Worm (Caenorhabditis elegans) whole organism, L1 larva: ENCODE measurements around the gene sap-49.

Source experiments
- C16A3.4 ChIP-seq: fragments of 150-350 bp; optimal IDR thresholded peaks from 2 replicates; lab custom pipeline; 2014; ENCODE audit warnings: missing biosample characterization, missing genetic modification characterization
- C34B4.2 ChIP-seq: sonication (generic microtip); optimal IDR thresholded peaks from 2 replicates; lab custom pipeline; 2017; ENCODE audit warnings: mild to moderate bottlenecking, missing genetic modification characterization, missing compliant biosample characterization
- Y116A8C.19 ChIP-seq: sonication (generic microtip); optimal IDR thresholded peaks from 2 replicates; lab custom pipeline; 2016; ENCODE audit warnings: missing compliant biosample characterization, missing genetic modification characterization, borderline replicate concordance
- aha-1 ChIP-seq: fragments of 150-350 bp; optimal IDR thresholded peaks from 2 replicates; lab custom pipeline; 2014; ENCODE audit warnings: missing biosample characterization, missing genetic modification characterization
- ama-1 ChIP-seq: fragments of 150-350 bp; optimal IDR thresholded peaks from 2 replicates; lab custom pipeline; 2014
- blmp-1 ChIP-seq: fragments of 150-350 bp; optimal IDR thresholded peaks from 2 replicates; lab custom pipeline; 2014; ENCODE audit warnings: missing biosample characterization, missing genetic modification characterization
- ceh-63 ChIP-seq: fragments of 200-800 bp; sonication (Bioruptor generic); optimal IDR thresholded peaks from 2 replicates; lab custom pipeline; 2018; ENCODE audit warnings: mild to moderate bottlenecking, missing genetic modification characterization, missing compliant biosample characterization
- ceh-8 ChIP-seq: fragments of 200-800 bp; sonication (Bioruptor generic); optimal IDR thresholded peaks from 2 replicates; lab custom pipeline; 2018; ENCODE audit warnings: mild to moderate bottlenecking, missing genetic modification characterization, moderate library complexity, missing compliant biosample characterization
- ceh-88 ChIP-seq: fragments of 200-800 bp; sonication (Bioruptor generic); IDR thresholded peaks from 2 replicates; pipeline ENCODE4 v1.3.6; 2022; ENCODE audit warnings: missing genetic modification characterization, missing compliant biosample characterization
- ces-1 ChIP-seq: fragments of 150-350 bp; optimal IDR thresholded peaks from 2 replicates; lab custom pipeline; 2014; ENCODE audit warnings: missing biosample characterization, missing genetic modification reagents, missing genetic modification characterization
- efl-1 ChIP-seq, 4 experiments: fragments of 150-350 bp; optimal IDR thresholded peaks in 3 of 4; peaks in 1 of 4; 1 replicate in 1 of 4; 2 replicates in 3 of 4; lab custom pipeline; 2014; ENCODE audit warnings: missing biosample characterization in 2 of 4, missing genetic modification characterization in 2 of 4, missing genetic modification reagents in 2 of 4
- efl-3 ChIP-seq: fragments of 200-800 bp; sonication (Bioruptor generic); optimal IDR thresholded peaks from 2 replicates; lab custom pipeline; 2018; ENCODE audit warnings: mild to moderate bottlenecking, missing genetic modification characterization, missing compliant biosample characterization
- egl-13 ChIP-seq: sonication (generic microtip); optimal IDR thresholded peaks from 2 replicates; lab custom pipeline; 2016; ENCODE audit warnings: missing genotype, missing genetic modification reagents, missing genetic modification characterization, missing compliant biosample characterization
- elt-2 ChIP-seq: sonication (generic microtip); optimal IDR thresholded peaks from 2 replicates; lab custom pipeline; 2016; ENCODE audit warnings: missing genetic modification characterization, mild to moderate bottlenecking, inconsistent platforms, missing compliant biosample characterization, missing genetic modification reagents
- elt-3 ChIP-seq, 6 experiments: fragments of 150-350 bp in 1 of 6; sonication (generic microtip); optimal IDR thresholded peaks; 2 replicates each; lab custom pipeline; 2017 to 2018; ENCODE audit warnings: missing biosample characterization in 6 of 6, missing genetic modification characterization in 6 of 6, inconsistent platforms in 1 of 6
- ets-5 ChIP-seq: fragments of 200-800 bp; sonication (Bioruptor generic); IDR thresholded peaks from 2 replicates; pipeline ENCODE4 v1.3.6; 2022; ENCODE audit warnings: missing genetic modification characterization, missing compliant biosample characterization
- lin-14 ChIP-seq: fragments of 200-800 bp; sonication (Bioruptor generic); optimal IDR thresholded peaks from 2 replicates; lab custom pipeline; 2018; ENCODE audit warnings: mild to moderate bottlenecking, missing genetic modification characterization, moderate library complexity, missing compliant biosample characterization
- lin-35 ChIP-seq, 2 experiments: fragments of 150-350 bp; optimal IDR thresholded peaks; 2 replicates each; lab custom pipeline; 2014; ENCODE audit warnings: missing biosample characterization in 2 of 2, missing genetic modification characterization in 2 of 2, missing genetic modification reagents in 2 of 2
- lir-3 ChIP-seq: sonication (generic microtip); optimal IDR thresholded peaks from 2 replicates; lab custom pipeline; 2016; ENCODE audit warnings: mild to moderate bottlenecking, missing genetic modification characterization, moderate library complexity, missing compliant biosample characterization; ENCODE audit not compliant: poor library complexity
- lsy-2 ChIP-seq, 2 experiments: fragments of 150-350 bp; optimal IDR thresholded peaks; 2 replicates each; lab custom pipeline; 2014; ENCODE audit warnings: missing biosample characterization in 2 of 2, missing genetic modification characterization in 2 of 2
- mdl-1 ChIP-seq, 2 experiments: fragments of 150-350 bp; optimal IDR thresholded peaks; 2 replicates each; lab custom pipeline; 2014 to 2017; ENCODE audit warnings: missing biosample characterization in 2 of 2, missing genetic modification characterization in 2 of 2, inconsistent platforms in 1 of 2
- mep-1 ChIP-seq: fragments of 150-350 bp; optimal IDR thresholded peaks from 2 replicates; lab custom pipeline; 2014; ENCODE audit warnings: missing biosample characterization, missing genetic modification characterization
- nhr-11 ChIP-seq: fragments of 150-350 bp; optimal IDR thresholded peaks from 2 replicates; lab custom pipeline; 2014; ENCODE audit warnings: missing biosample characterization, missing genetic modification characterization
- nhr-12 ChIP-seq: sonication (generic microtip); optimal IDR thresholded peaks from 2 replicates; lab custom pipeline; 2017; ENCODE audit warnings: missing biosample characterization, missing genetic modification characterization
- nhr-19 ChIP-seq: fragments of 200-800 bp; sonication (Bioruptor generic); conservative IDR thresholded peaks from 2 replicates; pipeline ENCODE4 v1.3.6; 2022; ENCODE audit warnings: missing genetic modification characterization, missing compliant biosample characterization
- nhr-20 ChIP-seq: sonication (generic microtip); optimal IDR thresholded peaks from 2 replicates; lab custom pipeline; 2016; ENCODE audit warnings: mild to moderate bottlenecking, missing genetic modification characterization, missing compliant biosample characterization
- nhr-71 ChIP-seq: sonication (generic microtip); optimal IDR thresholded peaks from 2 replicates; lab custom pipeline; 2016; ENCODE audit warnings: mild to moderate bottlenecking, missing genetic modification characterization, moderate library complexity, missing compliant biosample characterization
- nhr-76 ChIP-seq: sonication (generic microtip); optimal IDR thresholded peaks from 2 replicates; lab custom pipeline; 2017; ENCODE audit warnings: missing biosample characterization, missing genetic modification characterization
- nhr-84 ChIP-seq: sonication (generic microtip); optimal IDR thresholded peaks from 2 replicates; lab custom pipeline; 2017; ENCODE audit warnings: missing biosample characterization, missing genetic modification characterization
- nhr-85 ChIP-seq: sonication (generic microtip); peaks from one replicate; lab custom pipeline; 2016; ENCODE audit warnings: missing genetic modification characterization, inconsistent platforms, missing compliant biosample characterization
- pqm-1 ChIP-seq: sonication (generic microtip); optimal IDR thresholded peaks from 3 replicates; lab custom pipeline; 2017; ENCODE audit warnings: missing biosample characterization, missing genetic modification characterization
- snpc-4 ChIP-seq: fragments of 150-350 bp; optimal IDR thresholded peaks from 2 replicates; lab custom pipeline; 2014; ENCODE audit warnings: missing biosample characterization, missing genetic modification characterization
- snu-23 ChIP-seq: sonication (generic microtip); optimal IDR thresholded peaks from 2 replicates; lab custom pipeline; 2016; ENCODE audit warnings: missing genetic modification characterization, missing compliant biosample characterization
- sox-4 ChIP-seq: sonication (generic microtip); optimal IDR thresholded peaks from 2 replicates; lab custom pipeline; 2016; ENCODE audit warnings: missing genetic modification characterization, missing compliant biosample characterization
- sup-37 ChIP-seq: fragments of 200-800 bp; sonication (Bioruptor generic); optimal IDR thresholded peaks from 2 replicates; lab custom pipeline; 2018; ENCODE audit warnings: mild to moderate bottlenecking, missing genetic modification characterization, missing compliant biosample characterization
- swsn-7 ChIP-seq: sonication (generic microtip); optimal IDR thresholded peaks from 2 replicates; lab custom pipeline; 2016; ENCODE audit warnings: missing genetic modification characterization, missing compliant biosample characterization
- tbx-2 ChIP-seq: sonication (generic microtip); optimal IDR thresholded peaks from 2 replicates; lab custom pipeline; 2016; ENCODE audit warnings: missing genetic modification characterization, missing compliant biosample characterization
- unc-130 ChIP-seq: fragments of 150-350 bp; optimal IDR thresholded peaks from 2 replicates; lab custom pipeline; 2017; ENCODE audit warnings: missing biosample characterization, missing genetic modification characterization, inconsistent platforms
- unc-30 ChIP-seq: sonication (generic microtip); optimal IDR thresholded peaks from 2 replicates; lab custom pipeline; 2017; ENCODE audit warnings: missing biosample characterization, missing genetic modification characterization
- unc-98 ChIP-seq: fragments of 200-800 bp; sonication (Bioruptor generic); IDR thresholded peaks from 2 replicates; pipeline ENCODE4 v1.3.6; 2022; ENCODE audit warnings: missing genetic modification characterization, missing compliant biosample characterization

sap-49 gene

ce11 chrII:8012071-8013031 is 23.2 kb downstream of the sap-49 start, which contains the start of gene DH11.2:
DH11.2 (plus strand) TSS chrII:8012816.
- TF ChIP-seq Y116A8C.19 (tag; lab: Kevin White, UChicago) (no peak), sox-4 (tag; lab: Kevin White, UChicago) (no peak), elt-2 (tag; lab: Kevin White, UChicago) (peak; percentile 49), sup-37 (GFP tag; lab: Kevin White, UChicago) (peak; percentile 34), unc-130 (peak; percentile 62), efl-1 (optimal IDR thresholded peaks at IDR 0.05; lab: Kevin White, UChicago) (no peak), efl-1 (GFP tag; optimal IDR thresholded peaks at IDR 0.05 in 1 of 2; lab: Kevin White, UChicago) (peak in 1 of 2 experiments; percentile 68), tbx-2 (tag; lab: Kevin White, UChicago) (peak; percentile 17), C16A3.4 (tag; lab: Kevin White, UChicago) (peak; percentile 44), lsy-2 (tag; optimal IDR thresholded peaks at IDR 0.05; lab: Kevin White, UChicago) (peak in 1 of 2 experiments; percentile 1), nhr-19 (GFP tag; lab: Robert Waterston, UW) (peak; percentile 51), C34B4.2 (no peak), nhr-76 (tag; lab: Kevin White, UChicago) (no peak), mdl-1 (tag; optimal IDR thresholded peaks at IDR 0.05; lab: Kevin White, UChicago) (peak in 1 of 2 experiments; percentile 62), lin-35 (GFP tag; optimal IDR thresholded peaks at IDR 0.05; lab: Kevin White, UChicago) (peak; percentile 1 to 43), swsn-7 (peak; percentile 21), blmp-1 (tag; lab: Kevin White, UChicago) (peak; percentile 61), ama-1 (no peak), nhr-20 (peak; percentile 65), lir-3 (tag; lab: Kevin White, UChicago) (peak; percentile 27), snu-23 (GFP tag; lab: Kevin White, UChicago) (peak; percentile 39), elt-3 (tag; optimal IDR thresholded peaks at IDR 0.05; lab: Kevin White, UChicago) (peak in 1 of 6 experiments; percentile 56), egl-13 (tag; lab: Kevin White, UChicago) (no peak), ceh-8 (GFP tag; lab: Kevin White, UChicago) (no peak), ces-1 (GFP tag; lab: Kevin White, UChicago) (no peak), nhr-84 (tag; lab: Kevin White, UChicago) (no peak), nhr-12 (no peak), mep-1 (tag; lab: Kevin White, UChicago) (peak; percentile 37), nhr-71 (tag; lab: Kevin White, UChicago) (peak; percentile 73), pqm-1 (no peak), unc-98 (GFP tag; lab: Robert Waterston, UW) (no peak), lin-14 (peak; percentile 33), nhr-85 (tag; lab: Kevin White, UChicago) (peak; percentile 74), unc-30 (tag; lab: Kevin White, UChicago) (no peak), ceh-63 (GFP tag; lab: Kevin White, UChicago) (no peak), ets-5 (GFP tag; lab: Robert Waterston, UW) (no peak)

- no peak for TF ChIP-seq nhr-11 (tag; lab: Kevin White, UChicago)
- TF ChIP-seq efl-3 (GFP tag; lab: Kevin White, UChicago): no peak
- TF ChIP-seq nhr-20: no peak
- no peak for TF ChIP-seq aha-1 (tag; lab: Kevin White, UChicago)
- TF ChIP-seq ceh-88: no peak
- no peak for TF ChIP-seq snpc-4
- no peak for TF ChIP-seq nhr-19 (GFP tag; lab: Robert Waterston, UW)
Observed at ce11 chrII:8008334-8008733, 27.2 kb downstream of the sap-49 start, which contains the start of gene glna-2. glna-2 (plus strand) TSS chrII:8008634.
